Fruit fly (Drosophila melanogaster) whole organism, embryonic: ENCODE results near the gene CG17027.
A peak's percentile ranks its signal among the peaks of the same experiment; 100 is the strongest.

Source experiments
- Awh ChIP-seq: fragments of 200-800 bp; sonication (Bioruptor generic); IDR thresholded peaks from 2 replicates; pipeline ENCODE4, ENCODE4 v1.3.6; 2022; ENCODE audit warnings: missing biosample characterization, missing genetic modification characterization
- CG10267 ChIP-seq: fragments of 200-800 bp; sonication (Bioruptor generic); optimal IDR thresholded peaks from 2 replicates; lab custom pipeline; 2018; ENCODE audit warnings: missing biosample characterization, mild to moderate bottlenecking, missing genetic modification characterization, moderate library complexity
- CG10321 ChIP-seq: fragments of 200-800 bp; sonication (Bioruptor generic); IDR thresholded peaks from 2 replicates; pipeline ENCODE4 v1.3.6; 2022; ENCODE audit warnings: missing biosample characterization, missing genetic modification characterization
- CG10654 ChIP-seq: fragments of 200-800 bp; sonication (Bioruptor generic); optimal IDR thresholded peaks from 2 replicates; lab custom pipeline; 2016; ENCODE audit warnings: missing biosample characterization, missing genetic modification characterization
- CG12104 ChIP-seq: fragments of 200-800 bp; sonication (Bioruptor generic); optimal IDR thresholded peaks from 3 replicates; lab custom pipeline; 2016; ENCODE audit warnings: missing biosample characterization, missing genetic modification characterization
- CG13624 ChIP-seq: fragments of 200-800 bp; sonication (Bioruptor generic); optimal IDR thresholded peaks from 2 replicates; lab custom pipeline; 2016; ENCODE audit warnings: missing biosample characterization, missing genetic modification characterization
- CG14710 ChIP-seq: fragments of 200-800 bp; sonication (Bioruptor generic); optimal IDR thresholded peaks from 3 replicates; lab custom pipeline; 2019; ENCODE audit warnings: missing biosample characterization, mild to moderate bottlenecking, missing genetic modification characterization, moderate library complexity
- CG18619 ChIP-seq: fragments of 200-800 bp; sonication (Bioruptor generic); optimal IDR thresholded peaks from 3 replicates; lab custom pipeline; 2017; ENCODE audit warnings: missing biosample characterization, mild to moderate bottlenecking, missing genetic modification characterization
- CG3281 ChIP-seq: fragments of 200-800 bp; sonication (Bioruptor generic); optimal IDR thresholded peaks from 3 replicates; lab custom pipeline; 2017; ENCODE audit warnings: missing biosample characterization, mild to moderate bottlenecking, missing genetic modification characterization
- CG3726 ChIP-seq: fragments of 200-800 bp; sonication (Bioruptor generic); IDR thresholded peaks from 3 replicates; pipeline ENCODE4, ENCODE4 v1.3.6; 2022; ENCODE audit warnings: missing biosample characterization, missing genetic modification characterization
- CG4820 ChIP-seq: fragments of 200-800 bp; sonication (Bioruptor generic); optimal IDR thresholded peaks from 3 replicates; lab custom pipeline; 2016; ENCODE audit warnings: missing biosample characterization, missing genetic modification characterization
- CG6272 ChIP-seq: fragments of 200-800 bp; sonication (Bioruptor generic); IDR thresholded peaks from 2 replicates; pipeline ENCODE4 v1.3.6; 2022; ENCODE audit warnings: missing biosample characterization, missing genetic modification characterization
- CG6854 ChIP-seq: fragments of 200-800 bp; sonication (Bioruptor generic); optimal IDR thresholded peaks from 3 replicates; lab custom pipeline; 2017; ENCODE audit warnings: missing biosample characterization, mild to moderate bottlenecking, missing genetic modification characterization
- CG7928 ChIP-seq: fragments of 200-800 bp; sonication (Bioruptor generic); optimal IDR thresholded peaks from 2 replicates; lab custom pipeline; 2017; ENCODE audit warnings: missing biosample characterization, mild to moderate bottlenecking, missing genetic modification characterization
- CG8765 ChIP-seq: fragments of 200-800 bp; sonication (Bioruptor generic); IDR thresholded peaks from 2 replicates; pipeline ENCODE4 v1.3.6; 2022; ENCODE audit warnings: missing biosample characterization, missing genetic modification characterization
- CG9727 ChIP-seq: fragments of 200-800 bp; sonication (Bioruptor generic); optimal IDR thresholded peaks from 3 replicates; lab custom pipeline; 2017; ENCODE audit warnings: missing biosample characterization, mild to moderate bottlenecking, missing genetic modification characterization
- CG9817 ChIP-seq: fragments of 200-800 bp; sonication (Bioruptor generic); optimal IDR thresholded peaks from 2 replicates; lab custom pipeline; 2018; ENCODE audit warnings: missing biosample characterization, mild to moderate bottlenecking, missing genetic modification characterization, moderate library complexity
- CrebB ChIP-seq: fragments of 200-800 bp; sonication (Bioruptor generic); optimal IDR thresholded peaks from 3 replicates; lab custom pipeline; 2018; ENCODE audit warnings: missing biosample characterization, mild to moderate bottlenecking, missing genetic modification characterization
- Dbx ChIP-seq: fragments of 200-800 bp; sonication (Bioruptor generic); IDR thresholded peaks from 3 replicates; pipeline ENCODE4 v1.3.6; 2022; ENCODE audit warnings: missing biosample characterization, missing genetic modification characterization
- Dfd ChIP-seq, 2 experiments: fragments of >200 bp; optimal IDR thresholded peaks; 2 replicates each; lab custom pipeline; 2017; ENCODE audit warnings: missing biosample characterization in 2 of 2, missing genetic modification characterization in 2 of 2
- Dip2 ChIP-seq: fragments of 200-800 bp; sonication (Bioruptor generic); IDR thresholded peaks from 2 replicates; pipeline ENCODE4 v1.3.6; 2022; ENCODE audit warnings: missing biosample characterization, missing genetic modification characterization
- H15 ChIP-seq: fragments of 200-800 bp; sonication (Bioruptor generic); IDR thresholded peaks from 3 replicates; pipeline ENCODE4 v1.3.6; 2022; ENCODE audit warnings: missing biosample characterization, missing genetic modification characterization
- HHEX ChIP-seq: fragments of 200-800 bp; sonication (Bioruptor generic); optimal IDR thresholded peaks from 3 replicates; lab custom pipeline; 2017; ENCODE audit warnings: missing biosample characterization, mild to moderate bottlenecking, missing genetic modification characterization, missing genetic modification reagents
- Hr3 ChIP-seq: fragments of 200-800 bp; sonication (Bioruptor generic); optimal IDR thresholded peaks from 3 replicates; lab custom pipeline; 2016; ENCODE audit warnings: missing biosample characterization, missing genetic modification characterization
- Hsf ChIP-seq: fragments of 200-800 bp; sonication (Bioruptor generic); optimal IDR thresholded peaks from 3 replicates; lab custom pipeline; 2016; ENCODE audit warnings: missing biosample characterization, missing genetic modification characterization
- Max ChIP-seq: fragments of 200-800 bp; sonication (Bioruptor generic); optimal IDR thresholded peaks from 2 replicates; lab custom pipeline; 2016; ENCODE audit warnings: missing biosample characterization, mild to moderate bottlenecking, missing genetic modification characterization
- NK7.1 ChIP-seq: fragments of 200-800 bp; sonication (Bioruptor generic); optimal IDR thresholded peaks from 3 replicates; lab custom pipeline; 2016; ENCODE audit warnings: missing biosample characterization, missing genetic modification characterization
- Oli ChIP-seq: fragments of 200-800 bp; sonication (Bioruptor generic); optimal IDR thresholded peaks from 2 replicates; lab custom pipeline; 2018; ENCODE audit warnings: missing biosample characterization, mild to moderate bottlenecking, missing genetic modification characterization, moderate library complexity
- Opbp ChIP-seq: fragments of 200-800 bp; sonication (Bioruptor generic); IDR thresholded peaks from 3 replicates; pipeline ENCODE4 v1.3.6; 2022; ENCODE audit warnings: missing biosample characterization, missing genetic modification characterization; ENCODE audit not compliant: partially characterized antibody
- Ssrp ChIP-seq: fragments of 200-800 bp; sonication (Bioruptor generic); optimal IDR thresholded peaks from 2 replicates; lab custom pipeline; 2018; ENCODE audit warnings: missing biosample characterization, mild to moderate bottlenecking, missing genetic modification characterization, moderate library complexity
- Tbp ChIP-seq: fragments of >200 bp; optimal IDR thresholded peaks from 2 replicates; lab custom pipeline; 2018; ENCODE audit warnings: missing biosample characterization, missing genetic modification characterization
- Trl ChIP-seq, 3 experiments: fragments of >200 bp in 2 of 3; fragments of 200-800 bp in 1 of 3; sonication (Bioruptor generic) in 1 of 3; optimal IDR thresholded peaks; 2 replicates in 1 of 3; 3 replicates in 2 of 3; lab custom pipeline; 2016 to 2017; ENCODE audit warnings: missing biosample characterization in 1 of 3, missing genetic modification characterization in 1 of 3
- ato ChIP-seq: fragments of 200-800 bp; sonication (Bioruptor generic); IDR thresholded peaks from 2 replicates; pipeline ENCODE4 v1.3.6; 2022; ENCODE audit warnings: missing biosample characterization, missing genetic modification characterization; ENCODE audit not compliant: partially characterized antibody
- cg ChIP-seq: fragments of 200-800 bp; sonication (Bioruptor generic); optimal IDR thresholded peaks from 3 replicates; lab custom pipeline; 2019; ENCODE audit warnings: missing biosample characterization, mild to moderate bottlenecking, missing genetic modification characterization, moderate library complexity
- crol ChIP-seq: fragments of 200-800 bp; sonication (Bioruptor generic); IDR thresholded peaks from 2 replicates; pipeline ENCODE4 v1.3.6; 2022; ENCODE audit warnings: missing biosample characterization, missing genetic modification characterization
- crp ChIP-seq, 2 experiments: fragments of 200-800 bp; sonication (Bioruptor generic); optimal IDR thresholded peaks; 2 replicates in 1 of 2; 3 replicates in 1 of 2; lab custom pipeline; 2017; ENCODE audit warnings: missing biosample characterization in 2 of 2, missing genetic modification characterization in 2 of 2, mild to moderate bottlenecking in 1 of 2, moderate library complexity in 1 of 2
- eve ChIP-seq, 2 experiments: fragments of >200 bp; optimal IDR thresholded peaks; 2 replicates each; lab custom pipeline; 2017; ENCODE audit warnings: missing biosample characterization in 2 of 2, missing genetic modification characterization in 2 of 2
- exex ChIP-seq: fragments of 200-800 bp; sonication (Bioruptor generic); optimal IDR thresholded peaks from 4 replicates; lab custom pipeline; 2018; ENCODE audit warnings: missing biosample characterization, mild to moderate bottlenecking, missing genetic modification characterization, moderate library complexity
- fd64A ChIP-seq: fragments of 200-800 bp; sonication (Bioruptor generic); optimal IDR thresholded peaks from 3 replicates; lab custom pipeline; 2018; ENCODE audit warnings: missing biosample characterization, mild to moderate bottlenecking, missing genetic modification characterization
- gcm ChIP-seq: fragments of 200-800 bp; sonication (Bioruptor generic); optimal IDR thresholded peaks from 2 replicates; lab custom pipeline; 2019; ENCODE audit warnings: missing biosample characterization, mild to moderate bottlenecking, missing genetic modification characterization, moderate library complexity
- hkb ChIP-seq, 2 experiments: fragments of 200-800 bp in 1 of 2; fragments of >200 bp in 1 of 2; sonication (Bioruptor generic) in 1 of 2; IDR thresholded peaks in 1 of 2; optimal IDR thresholded peaks in 1 of 2; 2 replicates each; pipeline versions ENCODE4 v1.3.6 to Lab custom; 2017 to 2022; ENCODE audit warnings: missing biosample characterization in 1 of 2, missing genetic modification characterization in 1 of 2
- jigr1 ChIP-seq: fragments of 200-800 bp; sonication (Bioruptor generic); IDR thresholded peaks from 3 replicates; pipeline ENCODE4 v1.3.6; 2022; ENCODE audit warnings: missing biosample characterization, missing genetic modification characterization
- ken ChIP-seq: fragments of 200-800 bp; sonication (Bioruptor generic); IDR thresholded peaks from 3 replicates; pipeline ENCODE4 v1.3.6; 2022; ENCODE audit warnings: missing biosample characterization, missing genetic modification characterization
- nmo ChIP-seq: fragments of 200-800 bp; sonication (Bioruptor generic); optimal IDR thresholded peaks from 2 replicates; lab custom pipeline; 2018; ENCODE audit warnings: missing biosample characterization, mild to moderate bottlenecking, missing genetic modification characterization, moderate library complexity
- row ChIP-seq: fragments of 200-800 bp; sonication (Bioruptor generic); IDR thresholded peaks from 3 replicates; pipeline ENCODE4 v1.3.6; 2022; ENCODE audit warnings: missing biosample characterization, missing genetic modification characterization
- so ChIP-seq: fragments of 200-800 bp; sonication (Bioruptor generic); IDR thresholded peaks from 3 replicates; pipeline ENCODE4 v1.3.6; 2022; ENCODE audit warnings: missing biosample characterization, missing genetic modification characterization
- tin ChIP-seq: fragments of 200-800 bp; sonication (Bioruptor generic); optimal IDR thresholded peaks from 3 replicates; lab custom pipeline; 2016; ENCODE audit warnings: missing biosample characterization, missing genetic modification characterization
- tll ChIP-seq, 2 experiments: fragments of 200-800 bp in 1 of 2; fragments of >200 bp in 1 of 2; sonication (Bioruptor generic) in 1 of 2; optimal IDR thresholded peaks; 2 replicates each; lab custom pipeline; 2017 to 2019; ENCODE audit warnings: missing biosample characterization in 2 of 2, missing genetic modification characterization in 2 of 2, mild to moderate bottlenecking in 1 of 2, moderate library complexity in 1 of 2
- vfl ChIP-seq: fragments of 200-800 bp; sonication (Bioruptor generic); optimal IDR thresholded peaks from 2 replicates; lab custom pipeline; 2016; ENCODE audit warnings: missing biosample characterization, missing genetic modification characterization

The CG17027 gene

dm6 chr3L:16024276-16025019, 44.5 kb downstream of the CG17027 start (continued):
- TF ChIP-seq ato (GFP tag; lab: Robert Waterston, UW) (no peak), HHEX (GFP tag; lab: Kevin White, UChicago) (no peak), CG9817 (tag; lab: Kevin White, UChicago) (no peak), Max (GFP tag; lab: Kevin White, UChicago) (no peak), CG3726 (GFP tag; lab: Robert Waterston, UW) (no peak), CG8765 (no peak), fd64A (no peak), vfl (GFP tag; lab: Kevin White, UChicago) (no peak), CG12104 (GFP tag; lab: Kevin White, UChicago) (no peak), CrebB (tag; lab: Kevin White, UChicago) (no peak), hkb (optimal IDR thresholded peaks at IDR 0.05; lab: Kevin White, UChicago) (no peak), hkb (GFP tag; IDR thresholded peaks at IDR 0.05; lab: Robert Waterston, UW) (no peak), CG7928 (GFP tag; lab: Kevin White, UChicago) (no peak), tin (peak; percentile 12), CG10321 (no peak), Hsf (no peak), ken (no peak), crp (GFP tag; optimal IDR thresholded peaks at IDR 0.05; lab: Kevin White, UChicago) (no peak), CG14710 (tag; lab: Kevin White, UChicago) (peak; percentile 23), exex (tag; lab: Kevin White, UChicago) (no peak), CG4820 (GFP tag; lab: Kevin White, UChicago) (no peak), nmo (GFP tag; lab: Kevin White, UChicago) (peak; percentile 35), jigr1 (no peak), CG3281 (no peak), NK7.1 (no peak), Ssrp (tag; lab: Kevin White, UChicago) (peak; percentile 13), CG10654 (GFP tag; lab: Kevin White, UChicago) (no peak), Oli (tag; lab: Kevin White, UChicago) (peak; percentile 31), Tbp (GFP tag; lab: Kevin White, UChicago) (no peak), CG9727 (GFP tag; lab: Kevin White, UChicago) (no peak), Trl (optimal IDR thresholded peaks at IDR 0.05; lab: Kevin White, UChicago) (no peak), Trl (GFP tag; optimal IDR thresholded peaks at IDR 0.05; lab: Kevin White, UChicago) (no peak), CG10267 (tag; lab: Kevin White, UChicago) (peak; percentile 20), H15 (no peak), cg (GFP tag; lab: Kevin White, UChicago) (no peak), tll (GFP tag; optimal IDR thresholded peaks at IDR 0.05; lab: Kevin White, UChicago) (no peak), CG13624 (GFP tag; lab: Kevin White, UChicago) (no peak), Opbp (GFP tag; lab: Robert Waterston, UW) (no peak), row (GFP tag; lab: Robert Waterston, UW) (no peak), Awh (no peak), Dfd (GFP tag; optimal IDR thresholded peaks at IDR 0.05; lab: Kevin White, UChicago) (no peak), Hr3 (no peak), CG18619 (GFP tag; lab: Kevin White, UChicago) (no peak), eve (GFP tag; optimal IDR thresholded peaks at IDR 0.05; lab: Kevin White, UChicago) (peak in 1 of 2 experiments; percentile 12), CG6272 (GFP tag; lab: Robert Waterston, UW) (no peak), crol (peak; percentile 77), CG6854 (GFP tag; lab: Kevin White, UChicago) (no peak), gcm (GFP tag; lab: Kevin White, UChicago) (no peak), Dip2 (GFP tag; lab: Robert Waterston, UW) (no peak), Dbx (GFP tag; lab: Robert Waterston, UW) (no peak), so (no peak)
